Worm (Caenorhabditis elegans) whole organism, L3 larva: Measurements from ENCODE around the gene cest-9.2.

Source experiments
- ZK546.5 ChIP-seq: sonication (generic microtip); optimal IDR thresholded peaks from 2 replicates; lab custom pipeline; 2017; ENCODE audit warnings: missing biosample characterization, missing genetic modification characterization
- ama-1 ChIP-seq: fragments of 150-350 bp; optimal IDR thresholded peaks from 2 replicates; lab custom pipeline; 2018
- ceh-16 ChIP-seq: sonication (generic microtip); optimal IDR thresholded peaks from 2 replicates; lab custom pipeline; 2017; ENCODE audit warnings: missing biosample characterization, missing genetic modification characterization
- ceh-82 ChIP-seq: fragments of 150-350 bp; optimal IDR thresholded peaks from 2 replicates; lab custom pipeline; 2014; ENCODE audit warnings: missing biosample characterization, missing genetic modification characterization
- ceh-9 ChIP-seq: sonication (generic microtip); optimal IDR thresholded peaks from 2 replicates; lab custom pipeline; 2018; ENCODE audit warnings: missing biosample characterization, missing genetic modification characterization
- egl-5 ChIP-seq: fragments of 150-350 bp; optimal IDR thresholded peaks from 2 replicates; lab custom pipeline; 2017; ENCODE audit warnings: missing biosample characterization, missing genetic modification reagents, missing genetic modification characterization, inconsistent platforms
- elt-1 ChIP-seq: fragments of 150-350 bp; optimal IDR thresholded peaks from 2 replicates; lab custom pipeline; 2014; ENCODE audit warnings: missing biosample characterization, missing genetic modification characterization
- elt-2 ChIP-seq: sonication (generic microtip); optimal IDR thresholded peaks from 2 replicates; lab custom pipeline; 2016; ENCODE audit warnings: missing genetic modification reagents, mild to moderate bottlenecking, missing genetic modification characterization, missing compliant biosample characterization
- eor-1 ChIP-seq, 2 experiments: fragments of 150-350 bp; optimal IDR thresholded peaks; 2 replicates each; lab custom pipeline; 2014 to 2018; ENCODE audit warnings: missing biosample characterization in 2 of 2, missing genetic modification characterization in 2 of 2
- hmg-11 ChIP-seq: sonication (generic microtip); optimal IDR thresholded peaks from 2 replicates; lab custom pipeline; 2016; ENCODE audit warnings: missing genetic modification characterization, missing compliant biosample characterization
- jun-1 ChIP-seq: fragments of 150-350 bp; optimal IDR thresholded peaks from 2 replicates; lab custom pipeline; 2014; ENCODE audit warnings: missing biosample characterization, missing genetic modification reagents, missing genetic modification characterization
- lin-39 ChIP-seq: fragments of 150-350 bp; optimal IDR thresholded peaks from 2 replicates; lab custom pipeline; 2018; ENCODE audit warnings: missing biosample characterization, missing genetic modification reagents, missing genetic modification characterization
- lsy-12 ChIP-seq: sonication (generic microtip); optimal IDR thresholded peaks from 2 replicates; lab custom pipeline; 2016; ENCODE audit warnings: mild to moderate bottlenecking, missing genetic modification characterization, missing compliant biosample characterization
- mml-1 ChIP-seq: fragments of 150-350 bp; sonication (generic microtip); optimal IDR thresholded peaks from 3 replicates; lab custom pipeline; 2014; ENCODE audit warnings: missing biosample characterization, missing genetic modification characterization
- nfya-1 ChIP-seq: sonication (generic microtip); optimal IDR thresholded peaks from 2 replicates; lab custom pipeline; 2017; ENCODE audit warnings: missing genetic modification characterization, mild to moderate bottlenecking, missing compliant biosample characterization, antibody characterized with exemption, moderate library complexity; ENCODE audit not compliant: insufficient read depth
- nhr-11 ChIP-seq: fragments of 150-350 bp; optimal IDR thresholded peaks from 2 replicates; lab custom pipeline; 2014; ENCODE audit warnings: missing biosample characterization, missing genetic modification characterization
- nhr-12 ChIP-seq: fragments of 150-350 bp; optimal IDR thresholded peaks from 2 replicates; lab custom pipeline; 2014; ENCODE audit warnings: missing biosample characterization, missing genetic modification characterization
- nhr-23 ChIP-seq: fragments of 150-350 bp; optimal IDR thresholded peaks from 2 replicates; lab custom pipeline; 2014; ENCODE audit warnings: missing biosample characterization, missing genetic modification reagents, missing genetic modification characterization
- nhr-25 ChIP-seq: sonication (generic microtip); optimal IDR thresholded peaks from 2 replicates; lab custom pipeline; 2017; ENCODE audit warnings: missing biosample characterization, missing genetic modification characterization
- nhr-28 ChIP-seq: fragments of 150-350 bp; optimal IDR thresholded peaks from 2 replicates; lab custom pipeline; 2014; ENCODE audit warnings: missing biosample characterization, missing genetic modification characterization
- nhr-43 ChIP-seq: sonication (generic microtip); optimal IDR thresholded peaks from 2 replicates; lab custom pipeline; 2016; ENCODE audit warnings: mild to moderate bottlenecking, missing genetic modification characterization, missing compliant biosample characterization; ENCODE audit not compliant: poor library complexity, severe bottlenecking
- nhr-67 ChIP-seq: fragments of 150-350 bp; optimal IDR thresholded peaks from 2 replicates; lab custom pipeline; 2014; ENCODE audit warnings: missing biosample characterization, missing genetic modification characterization
- nhr-76 ChIP-seq: fragments of 150-350 bp; sonication (generic microtip); optimal IDR thresholded peaks from 5 replicates; lab custom pipeline; 2014; ENCODE audit warnings: missing biosample characterization, missing genetic modification characterization
- pha-4 ChIP-seq: fragments of 150-350 bp; optimal IDR thresholded peaks from 2 replicates; lab custom pipeline; 2014; ENCODE audit warnings: missing biosample characterization, missing genetic modification reagents, missing genetic modification characterization
- pqm-1 ChIP-seq: fragments of 150-350 bp; optimal IDR thresholded peaks from 2 replicates; lab custom pipeline; 2017; ENCODE audit warnings: missing biosample characterization, missing genetic modification characterization, inconsistent platforms
- sea-2 ChIP-seq: fragments of 150-350 bp; sonication (generic microtip); optimal IDR thresholded peaks from 4 replicates; lab custom pipeline; 2014; ENCODE audit warnings: missing biosample characterization, missing genetic modification reagents, missing genetic modification characterization
- skn-1 ChIP-seq: fragments of 150-350 bp; optimal IDR thresholded peaks from 2 replicates; lab custom pipeline; 2014; ENCODE audit warnings: missing biosample characterization, missing genetic modification characterization
- snpc-4 ChIP-seq: fragments of 150-350 bp; optimal IDR thresholded peaks from 2 replicates; lab custom pipeline; 2014; ENCODE audit warnings: missing biosample characterization, missing genetic modification characterization
- unc-39 ChIP-seq: sonication (generic microtip); optimal IDR thresholded peaks from 4 replicates; lab custom pipeline; 2017; ENCODE audit warnings: missing biosample characterization, missing genetic modification characterization
- zag-1 ChIP-seq: fragments of 150-350 bp; optimal IDR thresholded peaks from 2 replicates; lab custom pipeline; 2014; ENCODE audit warnings: missing biosample characterization, missing genetic modification characterization
- ztf-4 ChIP-seq: fragments of 150-350 bp; optimal IDR thresholded peaks from 2 replicates; lab custom pipeline; 2014; ENCODE audit warnings: missing biosample characterization, missing genetic modification characterization

The cest-9.2 gene

ce11 chrX:12221817-12222216 lies at the start of gene cest-9.2:
cest-9.2 (plus strand) TSS chrX:12222117.
- no peak for TF ChIP-seq nhr-28 (tag; lab: Kevin White, UChicago)
- no peak for TF ChIP-seq ZK546.5
- TF ChIP-seq nhr-11 (tag; lab: Kevin White, UChicago), result no peak
- no peak for TF ChIP-seq ama-1 (lab: Kevin White, UChicago)
- no peak for TF ChIP-seq sea-2 (GFP tag; lab: Kevin White, UChicago)
- TF ChIP-seq ceh-82 (tag; lab: Kevin White, UChicago), result no peak
- no peak for TF ChIP-seq nfya-1 (tag; lab: Kevin White, UChicago)
- no peak for TF ChIP-seq ceh-16 (tag; lab: Kevin White, UChicago)
- TF ChIP-seq nhr-76 (tag; lab: Kevin White, UChicago), result no peak
- no peak for TF ChIP-seq nhr-25 (tag; lab: Kevin White, UChicago)
- no peak for TF ChIP-seq nhr-67 (tag; lab: Kevin White, UChicago)

ce11 chrX:12172482-12173134 lies 49.3 kb upstream of the cest-9.2 start:
- TF ChIP-seq pha-4 (peak; percentile 9), nhr-25 (tag; lab: Kevin White, UChicago) (peak; percentile 55), nhr-67 (tag; lab: Kevin White, UChicago) (no peak), elt-2 (tag; lab: Kevin White, UChicago) (peak; percentile 94), elt-1 (tag; lab: Kevin White, UChicago) (peak; percentile 90), zag-1 (tag; lab: Kevin White, UChicago) (no peak), ceh-82 (tag; lab: Kevin White, UChicago) (no peak), nhr-76 (tag; lab: Kevin White, UChicago) (no peak), pqm-1 (tag; lab: Kevin White, UChicago) (peak; percentile 70), hmg-11 (tag; lab: Kevin White, UChicago) (no peak), jun-1 (peak; percentile 46)
- TF ChIP-seq, all 47 proteins: peak for 6

- no peak for TF ChIP-seq lin-39 (tag; lab: Kevin White, UChicago)
- TF ChIP-seq nhr-67 (tag; lab: Kevin White, UChicago), result no peak
- TF ChIP-seq nfya-1 (tag; lab: Kevin White, UChicago), result no peak
- peak; percentile 40 for TF ChIP-seq elt-2 (tag; lab: Kevin White, UChicago)
- TF ChIP-seq pqm-1 (tag; lab: Kevin White, UChicago), result peak; percentile 35
- TF ChIP-seq zag-1 (tag; lab: Kevin White, UChicago), result no peak
- no peak for TF ChIP-seq snpc-4 (tag; lab: Kevin White, UChicago)
- TF ChIP-seq ceh-9 (tag; lab: Kevin White, UChicago), result no peak
- TF ChIP-seq egl-5 (tag; lab: Kevin White, UChicago), result no peak
- no peak for TF ChIP-seq nhr-28 (tag; lab: Kevin White, UChicago)
- TF ChIP-seq, all 47 proteins: peak for 2
These were observed 47.9 kb upstream of the cest-9.2 start for ce11 chrX:12173989-12174388.

- TF ChIP-seq nhr-11 (tag; lab: Kevin White, UChicago) (no peak), lin-39 (tag; lab: Kevin White, UChicago) (no peak), pqm-1 (tag; lab: Kevin White, UChicago) (peak; percentile 41), skn-1 (tag; lab: Kevin White, UChicago) (no peak), ceh-9 (tag; lab: Kevin White, UChicago) (no peak), nhr-12 (tag; lab: Kevin White, UChicago) (no peak), ZK546.5 (no peak), egl-5 (tag; lab: Kevin White, UChicago) (no peak), eor-1 (tag; optimal IDR thresholded peaks at IDR 0.05; lab: Kevin White, UChicago) (no peak), pha-4 (peak; percentile 13), nfya-1 (tag; lab: Kevin White, UChicago) (peak; percentile 11), unc-39 (tag; lab: Kevin White, UChicago) (no peak), nhr-67 (tag; lab: Kevin White, UChicago) (no peak), lsy-12 (tag; lab: Kevin White, UChicago) (no peak), ztf-4 (no peak), hmg-11 (tag; lab: Kevin White, UChicago) (peak; percentile 5), elt-2 (tag; lab: Kevin White, UChicago) (peak; percentile 39)
These were observed 47.1 kb upstream of the cest-9.2 start for ce11 chrX:12174686-12175404.

ce11 chrX:12175667-12176278 lies 46.1 kb upstream of the cest-9.2 start:
- TF ChIP-seq nhr-23 (tag; lab: Kevin White, UChicago) (peak; percentile 47), nhr-43 (tag; lab: Kevin White, UChicago) (peak; percentile 56), elt-2 (tag; lab: Kevin White, UChicago) (no peak), mml-1 (no peak), nfya-1 (tag; lab: Kevin White, UChicago) (no peak)
- TF ChIP-seq, all 47 proteins: peak for 2
